Worm (Caenorhabditis elegans) whole organism, early embryonic: ENCODE measurements around the gene ldp-1.

Experiments
- ets-7 ChIP-seq: sonication (generic microtip); optimal IDR thresholded peaks from 2 replicates; lab custom pipeline; 2016; ENCODE audit warnings: missing genotype, missing genetic modification characterization, missing compliant biosample characterization
- tbx-11 ChIP-seq: fragments of 200-800 bp; sonication (Bioruptor generic); IDR thresholded peaks from 2 replicates; pipeline ENCODE4 v1.3.6; 2022; ENCODE audit warnings: missing genetic modification characterization, missing compliant biosample characterization
- tra-4 ChIP-seq: sonication (generic microtip); optimal IDR thresholded peaks from 2 replicates; lab custom pipeline; 2017; ENCODE audit warnings: missing genetic modification characterization, missing compliant biosample characterization

ce11 chrV:2146044-2146443, 18.7 kb downstream of the ldp-1 start, which contains the start of gene str-52:
- TF ChIP-seq tra-4 (tag; lab: Kevin White, UChicago): no peak
- no peak for TF ChIP-seq tbx-11
- no peak for TF ChIP-seq ets-7 (tag; lab: Kevin White, UChicago)
